Worm (Caenorhabditis elegans): ENCODE results near the gene F32A5.4.

Gene F32A5.4

DNA sequence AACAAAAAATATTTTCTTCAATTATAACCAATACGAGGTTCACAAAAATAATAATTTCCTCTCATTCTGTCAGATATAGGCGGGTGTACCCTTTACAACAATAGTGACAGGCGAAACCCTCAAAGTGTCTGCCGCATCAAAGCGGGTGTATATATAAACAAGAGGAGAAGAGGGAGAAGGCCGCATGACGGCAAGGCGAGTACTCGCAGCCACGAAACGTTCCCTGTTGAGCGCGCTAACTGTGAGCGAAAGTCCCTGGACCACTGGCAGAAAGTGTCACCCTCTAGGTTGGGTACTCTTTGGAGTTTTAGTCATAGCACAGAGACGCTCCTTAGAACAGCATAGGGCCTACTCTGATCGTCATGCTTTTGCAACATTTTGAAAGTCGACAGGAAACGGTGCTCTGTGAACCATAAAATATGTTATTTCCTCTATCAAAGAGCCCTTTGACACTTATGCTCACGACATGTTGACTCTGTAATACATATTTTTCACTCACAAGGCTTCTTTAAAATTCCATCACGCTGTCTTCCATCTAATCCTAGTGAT, 28.8 kb upstream of the F32A5.4 start, which contains the start of gene pcrg-1 (continued):
- TF ChIP-seq F22D6.2 (tag; optimal IDR thresholded peaks at IDR 0.05) = peak; percentile 58
- peak; percentile 84 for TF ChIP-seq madf-3 (GFP tag; IDR thresholded peaks at IDR 0.05)
- peak; percentile 80 for TF ChIP-seq somi-1 (GFP tag; optimal IDR thresholded peaks at IDR 0.05)
- TF ChIP-seq die-1 (tag; optimal IDR thresholded peaks at IDR 0.05) = peak; percentile 91
- TF ChIP-seq F39B2.1 (GFP tag; IDR thresholded peaks at IDR 0.05) = 0 out of 2 replicates have a peak, but pooled peaks have one; percentile 11
- TF ChIP-seq F57A8.1 (GFP tag; optimal IDR thresholded peaks at IDR 0.05) = peak; percentile 55
- TF ChIP-seq bed-2 (GFP tag; IDR thresholded peaks at IDR 0.05) = peak; percentile 75; the same call in 1 of the 2 replicates
- TF ChIP-seq nfya-1 (tag; optimal IDR thresholded peaks at IDR 0.05; ENCODE audit: borderline replicate concordance, insufficient read depth) = no peak
- TF ChIP-seq ceh-79 (tag; optimal IDR thresholded peaks at IDR 0.05) = peak; percentile 89
- no peak for TF ChIP-seq pha-4 (tag; optimal IDR thresholded peaks at IDR 0.05)
- TF ChIP-seq nhr-27 (tag; optimal IDR thresholded peaks at IDR 0.05) = peak; percentile 61
- TF ChIP-seq ekl-4 (GFP tag; IDR thresholded peaks at IDR 0.05) = peak; percentile 83
- 0 out of 2 replicates have a peak, but pooled peaks have one; percentile 7 for TF ChIP-seq ceh-58 (GFP tag; IDR thresholded peaks at IDR 0.05)
- TF ChIP-seq xnd-1 (tag; optimal IDR thresholded peaks at IDR 0.05) = peak; percentile 31
- peak; percentile 59 for TF ChIP-seq madf-10 (tag; optimal IDR thresholded peaks at IDR 0.05)
- no peak for TF ChIP-seq B0019.2 (GFP tag; conservative IDR thresholded peaks at IDR 0.05)
- peak; percentile 79; the same call in 1 of the 2 replicates for TF ChIP-seq mcd-1 (GFP tag; IDR thresholded peaks at IDR 0.05)
- TF ChIP-seq ceh-91 (GFP tag; IDR thresholded peaks at IDR 0.05) = 0 out of 2 replicates have a peak, but pooled peaks have one; percentile 41
- TF ChIP-seq lin-40 (tag; optimal IDR thresholded peaks at IDR 0.05) = peak; percentile 76
- TF ChIP-seq lin-35 (GFP tag; optimal IDR thresholded peaks at IDR 0.05) = peak in 1 of 3 experiments; percentile 59
- TF ChIP-seq F10E7.11 (tag; optimal IDR thresholded peaks at IDR 0.05) = peak; percentile 4
- 0 out of 2 replicates have a peak, but pooled peaks have one; percentile 35 for TF ChIP-seq nhr-120 (GFP tag; IDR thresholded peaks at IDR 0.05)
- TF ChIP-seq egl-18 (GFP tag; IDR thresholded peaks at IDR 0.05) = peak; percentile 64; the same call in 1 of the 2 replicates
- peak; percentile 58; the same call in 1 of the 2 replicates for TF ChIP-seq egrh-3 (GFP tag; IDR thresholded peaks at IDR 0.05)
- TF ChIP-seq mel-28 (tag; optimal IDR thresholded peaks at IDR 0.05; ENCODE audit: borderline replicate concordance) = no peak
- peak; percentile 76; the same call in 1 of the 2 replicates for TF ChIP-seq hlh-26 (GFP tag; conservative IDR thresholded peaks at IDR 0.05)
- peak; percentile 50 for TF ChIP-seq lsy-27 (tag; optimal IDR thresholded peaks at IDR 0.05; ENCODE audit: borderline replicate concordance, insufficient read depth)
- TF ChIP-seq zfh-2 (GFP tag; conservative IDR thresholded peaks at IDR 0.05) = no peak
- TF ChIP-seq hlh-12 (tag; optimal IDR thresholded peaks at IDR 0.05) = peak; percentile 11
- no peak for TF ChIP-seq tbx-9 (tag; optimal IDR thresholded peaks at IDR 0.05; ENCODE audit: borderline replicate concordance)
- peak; percentile 28 for TF ChIP-seq sdz-38 (tag; optimal IDR thresholded peaks at IDR 0.05)
- peak; percentile 83 for TF ChIP-seq mes-4 (tag; optimal IDR thresholded peaks at IDR 0.05)
- no peak for TF ChIP-seq Y79H2A.3 (GFP tag; conservative IDR thresholded peaks at IDR 0.05)
- peak; percentile 82 for TF ChIP-seq sptf-2 (GFP tag; optimal IDR thresholded peaks at IDR 0.05)
- TF ChIP-seq akir-1 (GFP tag; optimal IDR thresholded peaks at IDR 0.05) = peak; percentile 36
- peak; percentile 73 for TF ChIP-seq ets-4 (GFP tag; optimal IDR thresholded peaks at IDR 0.05)
- TF ChIP-seq zim-3 (tag; optimal IDR thresholded peaks at IDR 0.05) = peak; percentile 82
- peak; percentile 95 for TF ChIP-seq snpc-1.1 (tag; optimal IDR thresholded peaks at IDR 0.05; ENCODE audit: insufficient read depth)
- peak; percentile 56 for TF ChIP-seq atf-7 (tag; optimal IDR thresholded peaks at IDR 0.05)
- no peak for TF ChIP-seq nhr-179 (tag; optimal IDR thresholded peaks at IDR 0.05)
- peak; percentile 73 for TF ChIP-seq B0261.1 (tag; optimal IDR thresholded peaks at IDR 0.05)
- peak; percentile 73 for TF ChIP-seq ceh-100 (GFP tag; IDR thresholded peaks at IDR 0.05)
- peak; percentile 76 for TF ChIP-seq lin-54 (GFP tag; optimal IDR thresholded peaks at IDR 0.05)
- peak; percentile 76 for TF ChIP-seq F49E8.2 (tag; optimal IDR thresholded peaks at IDR 0.05; ENCODE audit: insufficient read depth)
- peak; percentile 94 for TF ChIP-seq athp-1 (tag; optimal IDR thresholded peaks at IDR 0.05)
- peak; percentile 69; the same call in 1 of the 2 replicates for TF ChIP-seq C06A6.2 (GFP tag; conservative IDR thresholded peaks at IDR 0.05)
- TF ChIP-seq nhr-80 (tag; optimal IDR thresholded peaks at IDR 0.05) = peak; percentile 45
